Worm (Caenorhabditis elegans): ENCODE results near the gene C08E8.6.

ce11 chrV:18382590-18382989 lies 14.4 kb upstream of the C08E8.6 start, which contains the start of gene nhr-288:
- TF ChIP-seq klf-2 (GFP tag; conservative IDR thresholded peaks at IDR 0.05) (no peak), flt-1 (GFP tag; IDR thresholded peaks at IDR 0.05) (no peak), med-1 (GFP tag; optimal IDR thresholded peaks at IDR 0.05; ENCODE audit: insufficient read depth) (no peak), cog-1 (tag; optimal IDR thresholded peaks at IDR 0.05) (no peak), T22C8.4 (GFP tag; IDR thresholded peaks at IDR 0.05) (no peak), tab-1 (GFP tag; IDR thresholded peaks at IDR 0.05) (no peak)

Measured in whole organism, midembryonic.